Fruit fly (Drosophila melanogaster) whole organism, embryonic: ENCODE data around the gene CG31125.

Experiments used
- Asciz ChIP-seq: fragments of 200-800 bp; sonication (Bioruptor generic); optimal IDR thresholded peaks from 2 replicates; lab custom pipeline; 2017; ENCODE audit warnings: missing biosample characterization, mild to moderate bottlenecking, missing genetic modification characterization, missing genetic modification reagents
- B-H2 ChIP-seq: fragments of 200-800 bp; sonication (Bioruptor generic); optimal IDR thresholded peaks from 2 replicates; lab custom pipeline; 2018; ENCODE audit warnings: missing biosample characterization, mild to moderate bottlenecking, missing genetic modification characterization
- CG11504 ChIP-seq: fragments of 200-800 bp; sonication (Bioruptor generic); optimal IDR thresholded peaks from 3 replicates; lab custom pipeline; 2019; ENCODE audit warnings: missing biosample characterization, mild to moderate bottlenecking, missing genetic modification characterization, moderate library complexity
- CG1233 ChIP-seq: fragments of 200-800 bp; sonication (Bioruptor generic); optimal IDR thresholded peaks from 4 replicates; lab custom pipeline; 2018; ENCODE audit warnings: missing biosample characterization, mild to moderate bottlenecking, missing genetic modification characterization
- CG14014 ChIP-seq: fragments of 200-800 bp; sonication (Bioruptor generic); IDR thresholded peaks from 2 replicates; pipeline ENCODE4 v1.3.6; 2022; ENCODE audit warnings: missing biosample characterization, missing genetic modification characterization
- CG14860 ChIP-seq: fragments of 200-800 bp; sonication (Bioruptor generic); IDR thresholded peaks from 3 replicates; pipeline ENCODE4 v1.3.6; 2022; ENCODE audit warnings: missing biosample characterization, missing genetic modification characterization; ENCODE audit not compliant: partially characterized antibody
- CG17361 ChIP-seq: fragments of 200-800 bp; sonication (Bioruptor generic); IDR thresholded peaks from 3 replicates; pipeline ENCODE4 v1.3.6; 2022; ENCODE audit warnings: missing biosample characterization, missing genetic modification characterization
- CG18011 ChIP-seq: fragments of 200-800 bp; sonication (Bioruptor generic); optimal IDR thresholded peaks from 2 replicates; lab custom pipeline; 2017; ENCODE audit warnings: missing biosample characterization, missing genetic modification characterization, mild to moderate bottlenecking, moderate library complexity, missing genotype
- CG18764 ChIP-seq: fragments of 200-800 bp; sonication (Bioruptor generic); optimal IDR thresholded peaks from 3 replicates; lab custom pipeline; 2016; ENCODE audit warnings: missing biosample characterization, missing genetic modification characterization
- CG2129 ChIP-seq: fragments of 200-800 bp; sonication (Bioruptor generic); IDR thresholded peaks from 2 replicates; pipeline ENCODE4 v1.3.6; 2022; ENCODE audit warnings: missing biosample characterization, missing genetic modification characterization; ENCODE audit not compliant: partially characterized antibody
- CG30020 ChIP-seq: fragments of 200-800 bp; optimal IDR thresholded peaks from 2 replicates; lab custom pipeline; 2019; ENCODE audit warnings: missing biosample characterization, mild to moderate bottlenecking, missing genetic modification characterization, moderate library complexity
- CG3281 ChIP-seq: fragments of 200-800 bp; sonication (Bioruptor generic); optimal IDR thresholded peaks from 3 replicates; lab custom pipeline; 2017; ENCODE audit warnings: missing biosample characterization, mild to moderate bottlenecking, missing genetic modification characterization
- CG33557 ChIP-seq: fragments of 200-800 bp; sonication (Bioruptor generic); optimal IDR thresholded peaks from 2 replicates; lab custom pipeline; 2019; ENCODE audit warnings: missing biosample characterization, mild to moderate bottlenecking, missing genetic modification characterization, moderate library complexity
- CG6254 ChIP-seq: fragments of 200-800 bp; sonication (Bioruptor generic); optimal IDR thresholded peaks from 3 replicates; lab custom pipeline; 2017; ENCODE audit warnings: mild to moderate bottlenecking, missing biosample characterization, missing genetic modification reagents, missing genetic modification characterization
- CG6689 ChIP-seq: fragments of 200-800 bp; sonication (Bioruptor generic); IDR thresholded peaks from 2 replicates; pipeline ENCODE4 v1.3.6; 2022; ENCODE audit warnings: missing biosample characterization, missing genetic modification characterization
- CG6791 ChIP-seq: fragments of 200-800 bp; sonication (Bioruptor generic); IDR thresholded peaks from 3 replicates; pipeline ENCODE4 v1.3.6; 2022; ENCODE audit warnings: missing biosample characterization, missing genetic modification characterization; ENCODE audit not compliant: partially characterized antibody
- CG7786 ChIP-seq: fragments of 200-800 bp; sonication (Bioruptor generic); optimal IDR thresholded peaks from 2 replicates; lab custom pipeline; 2016; ENCODE audit warnings: missing biosample characterization, missing genetic modification characterization
- D19A ChIP-seq: fragments of 200-800 bp; optimal IDR thresholded peaks from 3 replicates; lab custom pipeline; 2019; ENCODE audit warnings: missing biosample characterization, mild to moderate bottlenecking, missing genetic modification characterization, moderate library complexity
- D19B ChIP-seq: fragments of 200-800 bp; sonication (Bioruptor generic); optimal IDR thresholded peaks from 2 replicates; lab custom pipeline; 2017; ENCODE audit warnings: missing biosample characterization, mild to moderate bottlenecking, missing genetic modification characterization
- Dll ChIP-seq: fragments of 200-800 bp; sonication (Bioruptor generic); IDR thresholded peaks from 4 replicates; pipeline ENCODE4 v1.3.6; 2022; ENCODE audit warnings: missing biosample characterization, missing genetic modification characterization; ENCODE audit not compliant: partially characterized antibody
- Doc3 ChIP-seq: fragments of 200-800 bp; sonication (Bioruptor generic); IDR thresholded peaks from 3 replicates; pipeline ENCODE4 v1.3.6; 2022; ENCODE audit warnings: missing biosample characterization, missing genetic modification characterization; ENCODE audit not compliant: partially characterized antibody
- HLHmδ ChIP-seq: fragments of 200-800 bp; sonication (Bioruptor generic); optimal IDR thresholded peaks from 2 replicates; lab custom pipeline; 2018; ENCODE audit warnings: missing biosample characterization, mild to moderate bottlenecking, missing genetic modification characterization, moderate library complexity
- Hmr ChIP-seq: fragments of 200-800 bp; sonication (Bioruptor generic); optimal IDR thresholded peaks from 3 replicates; lab custom pipeline; 2017; ENCODE audit warnings: mild to moderate bottlenecking, missing biosample characterization, missing genetic modification reagents, missing genetic modification characterization
- Hmx ChIP-seq: fragments of 200-800 bp; sonication (Bioruptor generic); optimal IDR thresholded peaks from 2 replicates; lab custom pipeline; 2016; ENCODE audit warnings: missing biosample characterization, missing genetic modification characterization
- Mes4 ChIP-seq: fragments of 200-800 bp; sonication (Bioruptor generic); optimal IDR thresholded peaks from 2 replicates; lab custom pipeline; 2016; ENCODE audit warnings: missing biosample characterization, missing genetic modification characterization
- Optix ChIP-seq: fragments of 200-800 bp; sonication (Bioruptor generic); IDR thresholded peaks from 3 replicates; pipeline ENCODE4 v1.3.6; 2022; ENCODE audit warnings: missing biosample characterization, missing genetic modification characterization
- Six4 ChIP-seq: fragments of 200-800 bp; sonication (Bioruptor generic); optimal IDR thresholded peaks from 2 replicates; lab custom pipeline; 2016; ENCODE audit warnings: missing biosample characterization, missing genetic modification characterization
- Trl ChIP-seq, 3 experiments: fragments of >200 bp in 2 of 3; fragments of 200-800 bp in 1 of 3; sonication (Bioruptor generic) in 1 of 3; optimal IDR thresholded peaks; 2 replicates in 1 of 3; 3 replicates in 2 of 3; lab custom pipeline; 2016 to 2017; ENCODE audit warnings: missing biosample characterization in 1 of 3, missing genetic modification characterization in 1 of 3
- Usf ChIP-seq: fragments of 200-800 bp; sonication (Bioruptor generic); optimal IDR thresholded peaks from 2 replicates; lab custom pipeline; 2017; ENCODE audit warnings: missing genotype, missing biosample characterization, missing genetic modification characterization
- ac ChIP-seq: fragments of 200-800 bp; sonication (Bioruptor generic); optimal IDR thresholded peaks from 3 replicates; lab custom pipeline; 2017; ENCODE audit warnings: missing biosample characterization, mild to moderate bottlenecking, missing genetic modification characterization
- caup ChIP-seq: fragments of 200-800 bp; sonication (Bioruptor generic); optimal IDR thresholded peaks from 3 replicates; lab custom pipeline; 2017; ENCODE audit warnings: missing biosample characterization, mild to moderate bottlenecking, missing genetic modification characterization, moderate library complexity; ENCODE audit not compliant: severe bottlenecking
- crc ChIP-seq: fragments of 200-800 bp; sonication (Bioruptor generic); optimal IDR thresholded peaks from 2 replicates; lab custom pipeline; 2016; ENCODE audit warnings: missing biosample characterization, missing genetic modification characterization
- crp ChIP-seq, 2 experiments: fragments of 200-800 bp; sonication (Bioruptor generic); optimal IDR thresholded peaks; 2 replicates in 1 of 2; 3 replicates in 1 of 2; lab custom pipeline; 2017; ENCODE audit warnings: missing biosample characterization in 2 of 2, missing genetic modification characterization in 2 of 2, mild to moderate bottlenecking in 1 of 2, moderate library complexity in 1 of 2
- da ChIP-seq: fragments of 200-800 bp; sonication (Bioruptor generic); optimal IDR thresholded peaks from 2 replicates; lab custom pipeline; 2016; ENCODE audit warnings: missing biosample characterization, missing genetic modification characterization
- dysf ChIP-seq: fragments of 200-800 bp; sonication (Bioruptor generic); IDR thresholded peaks from 3 replicates; pipeline ENCODE4 v1.3.6; 2022; ENCODE audit warnings: missing biosample characterization, missing genetic modification characterization
- ken ChIP-seq: fragments of 200-800 bp; sonication (Bioruptor generic); IDR thresholded peaks from 3 replicates; pipeline ENCODE4 v1.3.6; 2022; ENCODE audit warnings: missing biosample characterization, missing genetic modification characterization
- lmd ChIP-seq: fragments of 200-800 bp; sonication (Bioruptor generic); IDR thresholded peaks from 2 replicates; pipeline ENCODE4 v1.3.6; 2022; ENCODE audit warnings: missing biosample characterization, missing genetic modification characterization
- lola ChIP-seq, 3 experiments: fragments of >200 bp in 2 of 3; fragments of 200-800 bp in 1 of 3; sonication (Bioruptor generic) in 1 of 3; optimal IDR thresholded peaks; 2 replicates each; lab custom pipeline; 2017 to 2019; ENCODE audit warnings: missing biosample characterization in 3 of 3, missing genetic modification characterization in 3 of 3, mild to moderate bottlenecking in 1 of 3, moderate library complexity in 1 of 3
- oc ChIP-seq: fragments of 200-800 bp; sonication (Bioruptor generic); optimal IDR thresholded peaks from 2 replicates; lab custom pipeline; 2018; ENCODE audit warnings: missing biosample characterization, mild to moderate bottlenecking, missing genetic modification characterization, moderate library complexity
- pum ChIP-seq: fragments of 200-800 bp; sonication (Bioruptor generic); optimal IDR thresholded peaks from 2 replicates; lab custom pipeline; 2016; ENCODE audit warnings: missing biosample characterization, missing genetic modification characterization
- pzg ChIP-seq: fragments of 200-800 bp; sonication (Bioruptor generic); optimal IDR thresholded peaks from 3 replicates; lab custom pipeline; 2018; ENCODE audit warnings: missing biosample characterization, mild to moderate bottlenecking, missing genetic modification characterization, moderate library complexity
- salm ChIP-seq: fragments of 200-800 bp; sonication (Bioruptor generic); optimal IDR thresholded peaks from 2 replicates; lab custom pipeline; 2018; ENCODE audit warnings: missing biosample characterization, mild to moderate bottlenecking, missing genetic modification characterization
- scrt ChIP-seq: fragments of 200-800 bp; sonication (Bioruptor generic); optimal IDR thresholded peaks from 2 replicates; lab custom pipeline; 2018; ENCODE audit warnings: missing biosample characterization, mild to moderate bottlenecking, missing genetic modification characterization, moderate library complexity
- slbo ChIP-seq: fragments of 200-800 bp; sonication (Bioruptor generic); IDR thresholded peaks from 2 replicates; pipeline ENCODE4 v1.3.6; 2022; ENCODE audit warnings: missing biosample characterization, missing genetic modification characterization
- sqz ChIP-seq: fragments of 200-800 bp; sonication (Bioruptor generic); optimal IDR thresholded peaks from 3 replicates; lab custom pipeline; 2018; ENCODE audit warnings: missing biosample characterization, mild to moderate bottlenecking, missing genetic modification characterization
- tna ChIP-seq: fragments of 200-800 bp; sonication (Bioruptor generic); IDR thresholded peaks from 2 replicates; pipeline ENCODE4 v1.3.6; 2022; ENCODE audit warnings: missing biosample characterization, missing genetic modification characterization; ENCODE audit not compliant: partially characterized antibody
- tup ChIP-seq: fragments of 200-800 bp; sonication (Bioruptor generic); optimal IDR thresholded peaks from 2 replicates; lab custom pipeline; 2016; ENCODE audit warnings: missing biosample characterization, mild to moderate bottlenecking, missing genetic modification characterization, moderate library complexity
- wdn ChIP-seq: fragments of 200-800 bp; sonication (Bioruptor generic); IDR thresholded peaks from 2 replicates; pipeline ENCODE4 v1.3.6; 2022; ENCODE audit warnings: missing biosample characterization, missing genetic modification characterization

Gene CG31125

DNA sequence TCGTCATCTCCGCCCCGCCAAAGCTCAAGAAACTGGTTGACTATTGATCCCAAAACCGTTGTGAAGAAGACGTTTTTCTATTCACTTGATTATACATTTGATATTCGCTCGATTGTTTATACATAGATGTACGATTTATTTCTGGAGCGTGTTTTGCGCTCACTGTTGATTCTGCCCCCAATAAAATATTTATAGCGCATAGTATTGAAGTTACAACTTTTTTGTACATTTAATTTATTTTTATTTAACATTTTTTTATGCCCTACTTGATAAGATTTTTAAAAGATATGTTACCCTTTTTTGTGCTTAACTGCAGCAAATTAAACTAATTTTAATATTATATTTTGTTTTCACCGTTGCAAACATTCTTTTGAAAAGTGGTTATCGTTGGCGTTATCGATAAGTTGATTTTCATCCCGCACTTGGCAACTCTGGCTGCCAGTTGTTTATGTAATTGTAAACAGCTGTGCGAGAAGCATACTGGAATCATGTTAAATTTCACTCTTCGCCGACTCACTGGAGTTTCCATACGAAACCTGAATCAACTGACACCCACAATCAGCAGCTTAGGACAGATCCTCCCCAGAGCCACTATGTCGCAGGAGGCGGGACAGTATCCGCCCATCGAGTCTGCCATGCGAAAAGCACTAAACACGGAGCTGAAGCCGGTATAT, 4.7 kb upstream of the CG31125 start, which contains the start of gene CG31126 (continued):
- peak; percentile 34; the same call in 1 of the 3 replicates for TF ChIP-seq CG14860 (GFP tag; lab: Robert Waterston, UW)
- no peak for TF ChIP-seq CG2129 (GFP tag; lab: Robert Waterston, UW)
- no peak for TF ChIP-seq pum (GFP tag; lab: Kevin White, UChicago)
- no peak for TF ChIP-seq CG30020
- TF ChIP-seq lola (GFP tag; optimal IDR thresholded peaks at IDR 0.05; lab: Kevin White, UChicago) = no peak
- TF ChIP-seq crp (GFP tag; optimal IDR thresholded peaks at IDR 0.05; lab: Kevin White, UChicago) = peak; percentile 68 to 94
- no peak for TF ChIP-seq D19B (GFP tag; lab: Kevin White, UChicago)
- no peak for TF ChIP-seq slbo (GFP tag; lab: Robert Waterston, UW)
- TF ChIP-seq wdn (GFP tag; lab: Robert Waterston, UW) = no peak
- no peak for TF ChIP-seq tna (GFP tag; lab: Robert Waterston, UW)
- TF ChIP-seq lmd = no peak
- no peak for TF ChIP-seq caup (GFP tag; lab: Kevin White, UChicago)
- TF ChIP-seq ac = no peak
- TF ChIP-seq CG18011 (GFP tag; lab: Kevin White, UChicago) = no peak
- TF ChIP-seq D19A (tag; lab: Kevin White, UChicago) = no peak
- TF ChIP-seq CG3281 (GFP tag; lab: Kevin White, UChicago) = no peak
- TF ChIP-seq scrt (GFP tag; lab: Kevin White, UChicago) = no peak
- no peak for TF ChIP-seq CG17361 (GFP tag; lab: Robert Waterston, UW)
- no peak for TF ChIP-seq dysf
- TF ChIP-seq Trl (optimal IDR thresholded peaks at IDR 0.05; lab: Kevin White, UChicago) = no peak
- TF ChIP-seq Trl (GFP tag; optimal IDR thresholded peaks at IDR 0.05; lab: Kevin White, UChicago) = no peak
- TF ChIP-seq B-H2 (GFP tag; lab: Kevin White, UChicago) = no peak
- TF ChIP-seq CG6791 (GFP tag; lab: Robert Waterston, UW) = peak; percentile 33; the same call in 1 of the 3 replicates
- TF ChIP-seq da (GFP tag; lab: Kevin White, UChicago) = no peak
- TF ChIP-seq Optix = no peak
- TF ChIP-seq Usf (GFP tag; lab: Kevin White, UChicago) = no peak
- no peak for TF ChIP-seq Mes4 (GFP tag; lab: Kevin White, UChicago)
- TF ChIP-seq tup (GFP tag; lab: Kevin White, UChicago) = no peak
- no peak for TF ChIP-seq ken (GFP tag; lab: Robert Waterston, UW)
- no peak for TF ChIP-seq salm (tag; lab: Kevin White, UChicago)
- no peak for TF ChIP-seq CG18764 (GFP tag; lab: Kevin White, UChicago)
- TF ChIP-seq oc (tag; lab: Kevin White, UChicago) = no peak
- no peak for TF ChIP-seq Hmx
- no peak for TF ChIP-seq Doc3
- TF ChIP-seq CG11504 (tag; lab: Kevin White, UChicago) = no peak
- no peak for TF ChIP-seq CG6254 (GFP tag; lab: Kevin White, UChicago)
- TF ChIP-seq HLHmδ = no peak
- no peak for TF ChIP-seq CG14014
- TF ChIP-seq Asciz (GFP tag; lab: Kevin White, UChicago) = no peak
- TF ChIP-seq Dll (GFP tag; lab: Robert Waterston, UW) = peak; percentile 70
- no peak for TF ChIP-seq sqz
- no peak for TF ChIP-seq crc (GFP tag; lab: Kevin White, UChicago)
- TF ChIP-seq CG7786 = no peak
- peak; percentile 67 for TF ChIP-seq pzg (GFP tag; lab: Kevin White, UChicago)
- TF ChIP-seq CG33557 (GFP tag; lab: Kevin White, UChicago) = no peak
- no peak for TF ChIP-seq Hmr (GFP tag; lab: Kevin White, UChicago)
- TF ChIP-seq CG1233 (GFP tag; lab: Kevin White, UChicago) = no peak
- no peak for TF ChIP-seq Six4
- TF ChIP-seq CG6689 = no peak
